Worm (Caenorhabditis elegans): ENCODE data around the gene Y39A1A.21.

DNA sequence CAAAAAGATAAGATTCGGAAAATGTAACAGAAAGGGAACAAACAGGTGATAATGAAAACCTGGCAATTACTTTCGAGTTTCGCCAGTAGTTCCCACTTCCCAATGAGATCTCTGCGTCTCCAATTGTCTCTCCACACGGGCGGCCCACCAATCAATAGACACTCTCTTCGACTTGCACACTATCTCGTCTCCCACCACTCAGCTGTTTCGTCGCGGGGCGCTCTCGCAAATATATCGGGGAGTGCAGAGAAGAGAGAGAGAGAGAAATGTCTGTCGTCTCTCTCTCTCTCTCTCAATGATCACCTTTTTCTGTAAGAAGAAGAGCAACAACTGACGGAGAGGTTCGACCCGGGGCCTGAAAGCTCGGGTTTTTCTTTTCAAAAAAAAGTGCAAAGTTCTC, 13.3 kb upstream of the Y39A1A.21 start:
- TF ChIP-seq ama-1 (optimal IDR thresholded peaks at IDR 0.05) (no peak), hnd-1 (tag; optimal IDR thresholded peaks at IDR 0.05) (no peak), B0310.2 (tag; optimal IDR thresholded peaks at IDR 0.05) (no peak), hmg-4 (GFP tag; optimal IDR thresholded peaks at IDR 0.05) (peak; percentile 6), ceh-36 (tag; optimal IDR thresholded peaks at IDR 0.05) (no peak), F13C5.2 (tag; optimal IDR thresholded peaks at IDR 0.05) (peak; percentile 40), sea-1 (GFP tag; conservative IDR thresholded peaks at IDR 0.05) (no peak)

Measured in whole organism, early embryonic.